Worm (Caenorhabditis elegans) whole organism, L3 larva: ENCODE data around the gene str-188.

Source experiments
- ZK546.5 ChIP-seq: sonication (generic microtip); optimal IDR thresholded peaks from 2 replicates; lab custom pipeline; 2017; ENCODE audit warnings: missing biosample characterization, missing genetic modification characterization
- ama-1 ChIP-seq: fragments of 150-350 bp; optimal IDR thresholded peaks from 2 replicates; lab custom pipeline; 2018
- ceh-16 ChIP-seq: sonication (generic microtip); optimal IDR thresholded peaks from 2 replicates; lab custom pipeline; 2017; ENCODE audit warnings: missing biosample characterization, missing genetic modification characterization
- ceh-28 ChIP-seq: fragments of 150-350 bp; optimal IDR thresholded peaks from 2 replicates; lab custom pipeline; 2014; ENCODE audit warnings: missing biosample characterization, missing genetic modification reagents, missing genetic modification characterization
- ceh-82 ChIP-seq: fragments of 150-350 bp; optimal IDR thresholded peaks from 2 replicates; lab custom pipeline; 2014; ENCODE audit warnings: missing biosample characterization, missing genetic modification characterization
- elt-1 ChIP-seq: fragments of 150-350 bp; optimal IDR thresholded peaks from 2 replicates; lab custom pipeline; 2014; ENCODE audit warnings: missing biosample characterization, missing genetic modification characterization
- elt-2 ChIP-seq: sonication (generic microtip); optimal IDR thresholded peaks from 2 replicates; lab custom pipeline; 2016; ENCODE audit warnings: missing genetic modification reagents, mild to moderate bottlenecking, missing genetic modification characterization, missing compliant biosample characterization
- elt-3 ChIP-seq, 3 experiments: fragments of 150-350 bp in 1 of 3; sonication (generic microtip) in 2 of 3; optimal IDR thresholded peaks; 2 replicates in 2 of 3; 4 replicates in 1 of 3; lab custom pipeline; 2014 to 2017; ENCODE audit warnings: missing biosample characterization in 3 of 3, missing genetic modification characterization in 3 of 3
- eor-1 ChIP-seq, 2 experiments: fragments of 150-350 bp; optimal IDR thresholded peaks; 2 replicates each; lab custom pipeline; 2014 to 2018; ENCODE audit warnings: missing biosample characterization in 2 of 2, missing genetic modification characterization in 2 of 2
- fkh-10 ChIP-seq: sonication (generic microtip); optimal IDR thresholded peaks from 2 replicates; lab custom pipeline; 2017; ENCODE audit warnings: missing biosample characterization, missing genetic modification reagents, missing genetic modification characterization
- fkh-2 ChIP-seq: fragments of 150-350 bp; optimal IDR thresholded peaks from 2 replicates; lab custom pipeline; 2014; ENCODE audit warnings: missing biosample characterization, missing genetic modification reagents, missing genetic modification characterization
- fos-1 ChIP-seq: fragments of 150-350 bp; optimal IDR thresholded peaks from 2 replicates; lab custom pipeline; 2014; ENCODE audit warnings: missing biosample characterization, missing genetic modification characterization
- hmg-11 ChIP-seq: sonication (generic microtip); optimal IDR thresholded peaks from 2 replicates; lab custom pipeline; 2016; ENCODE audit warnings: missing genetic modification characterization, missing compliant biosample characterization
- lin-15B ChIP-seq: fragments of 150-350 bp; optimal IDR thresholded peaks from 2 replicates; lab custom pipeline; 2014; ENCODE audit warnings: missing biosample characterization, missing genetic modification characterization
- lin-39 ChIP-seq: fragments of 150-350 bp; optimal IDR thresholded peaks from 2 replicates; lab custom pipeline; 2018; ENCODE audit warnings: missing biosample characterization, missing genetic modification reagents, missing genetic modification characterization
- mml-1 ChIP-seq: fragments of 150-350 bp; sonication (generic microtip); optimal IDR thresholded peaks from 3 replicates; lab custom pipeline; 2014; ENCODE audit warnings: missing biosample characterization, missing genetic modification characterization
- nfya-1 ChIP-seq: sonication (generic microtip); optimal IDR thresholded peaks from 2 replicates; lab custom pipeline; 2017; ENCODE audit warnings: missing genetic modification characterization, mild to moderate bottlenecking, missing compliant biosample characterization, antibody characterized with exemption, moderate library complexity; ENCODE audit not compliant: insufficient read depth
- nhr-12 ChIP-seq: fragments of 150-350 bp; optimal IDR thresholded peaks from 2 replicates; lab custom pipeline; 2014; ENCODE audit warnings: missing biosample characterization, missing genetic modification characterization
- nhr-237 ChIP-seq: fragments of 150-350 bp; optimal IDR thresholded peaks from 2 replicates; lab custom pipeline; 2014; ENCODE audit warnings: missing biosample characterization, missing genetic modification characterization
- nhr-28 ChIP-seq: fragments of 150-350 bp; optimal IDR thresholded peaks from 2 replicates; lab custom pipeline; 2014; ENCODE audit warnings: missing biosample characterization, missing genetic modification characterization
- nhr-67 ChIP-seq: fragments of 150-350 bp; optimal IDR thresholded peaks from 2 replicates; lab custom pipeline; 2014; ENCODE audit warnings: missing biosample characterization, missing genetic modification characterization
- nhr-76 ChIP-seq: fragments of 150-350 bp; sonication (generic microtip); optimal IDR thresholded peaks from 5 replicates; lab custom pipeline; 2014; ENCODE audit warnings: missing biosample characterization, missing genetic modification characterization
- nhr-77 ChIP-seq: fragments of 150-350 bp; optimal IDR thresholded peaks from 2 replicates; lab custom pipeline; 2014; ENCODE audit warnings: missing biosample characterization, missing genetic modification characterization
- pha-4 ChIP-seq: fragments of 150-350 bp; optimal IDR thresholded peaks from 2 replicates; lab custom pipeline; 2014; ENCODE audit warnings: missing biosample characterization, missing genetic modification reagents, missing genetic modification characterization
- pqm-1 ChIP-seq: fragments of 150-350 bp; optimal IDR thresholded peaks from 2 replicates; lab custom pipeline; 2017; ENCODE audit warnings: missing biosample characterization, missing genetic modification characterization, inconsistent platforms
- sea-2 ChIP-seq: fragments of 150-350 bp; sonication (generic microtip); optimal IDR thresholded peaks from 4 replicates; lab custom pipeline; 2014; ENCODE audit warnings: missing biosample characterization, missing genetic modification reagents, missing genetic modification characterization
- skn-1 ChIP-seq: fragments of 150-350 bp; optimal IDR thresholded peaks from 2 replicates; lab custom pipeline; 2014; ENCODE audit warnings: missing biosample characterization, missing genetic modification characterization
- snpc-4 ChIP-seq: fragments of 150-350 bp; optimal IDR thresholded peaks from 2 replicates; lab custom pipeline; 2014; ENCODE audit warnings: missing biosample characterization, missing genetic modification characterization
- tbx-2 ChIP-seq: sonication (generic microtip); optimal IDR thresholded peaks from 2 replicates; lab custom pipeline; 2016; ENCODE audit warnings: mild to moderate bottlenecking, missing genetic modification characterization, missing compliant biosample characterization
- unc-39 ChIP-seq: sonication (generic microtip); optimal IDR thresholded peaks from 4 replicates; lab custom pipeline; 2017; ENCODE audit warnings: missing biosample characterization, missing genetic modification characterization
- zag-1 ChIP-seq: fragments of 150-350 bp; optimal IDR thresholded peaks from 2 replicates; lab custom pipeline; 2014; ENCODE audit warnings: missing biosample characterization, missing genetic modification characterization
- ztf-11 ChIP-seq: fragments of 150-350 bp; optimal IDR thresholded peaks from 2 replicates; lab custom pipeline; 2014; ENCODE audit warnings: missing biosample characterization, missing genetic modification characterization
- ztf-4 ChIP-seq: fragments of 150-350 bp; optimal IDR thresholded peaks from 2 replicates; lab custom pipeline; 2014; ENCODE audit warnings: missing biosample characterization, missing genetic modification characterization

The str-188 gene

ce11 chrV:9750308-9750707 is 33.8 kb downstream of the str-188 start, which contains the start of gene F58E6.4:
Gene F58E6.4 (minus strand): TSS chrV:9750408.
- no peak for TF ChIP-seq fos-1 (tag; lab: Kevin White, UChicago)
- no peak for TF ChIP-seq eor-1 (tag; optimal IDR thresholded peaks at IDR 0.05; lab: Kevin White, UChicago)
- TF ChIP-seq elt-2 (tag; lab: Kevin White, UChicago), result no peak
- TF ChIP-seq pha-4, result no peak
- TF ChIP-seq nhr-28, result no peak
- no peak for TF ChIP-seq fkh-10
- no peak for TF ChIP-seq lin-15B
- TF ChIP-seq ceh-16, result no peak
- no peak for TF ChIP-seq skn-1 (tag; lab: Kevin White, UChicago)
- no peak for TF ChIP-seq nhr-12 (tag; lab: Kevin White, UChicago)
- TF ChIP-seq nhr-237 (tag; lab: Kevin White, UChicago), result no peak
- no peak for TF ChIP-seq tbx-2 (tag; lab: Kevin White, UChicago)
- TF ChIP-seq ztf-11, result no peak
- TF ChIP-seq zag-1, result no peak
- TF ChIP-seq nhr-76 (tag; lab: Kevin White, UChicago), result no peak
- TF ChIP-seq nhr-67 (tag; lab: Kevin White, UChicago), result no peak

- TF ChIP-seq nhr-77 (no peak), sea-2 (GFP tag; lab: Kevin White, UChicago) (no peak), elt-1 (tag; lab: Kevin White, UChicago) (no peak), fkh-10 (no peak), ZK546.5 (tag; lab: Kevin White, UChicago) (no peak), lin-39 (tag; lab: Kevin White, UChicago) (no peak)
These were observed 36.4 kb downstream of the str-188 start, which contains the start of gene F58E6.6 for ce11 chrV:9752918-9753317. Gene F58E6.6 (minus strand): TSS chrV:9753018.

ce11 chrV:9753554-9753953 is 37.1 kb downstream of the str-188 start:
- TF ChIP-seq fkh-2 (tag; lab: Kevin White, UChicago) (no peak), zag-1 (no peak), elt-3 (tag; optimal IDR thresholded peaks at IDR 0.05; lab: Kevin White, UChicago) (no peak), ZK546.5 (tag; lab: Kevin White, UChicago) (no peak), ama-1 (no peak), snpc-4 (tag; lab: Kevin White, UChicago) (no peak)

- TF ChIP-seq nhr-67 (tag; lab: Kevin White, UChicago) (no peak), nfya-1 (no peak), sea-2 (GFP tag; lab: Kevin White, UChicago) (no peak), mml-1 (tag; lab: Kevin White, UChicago) (no peak), nhr-77 (no peak), nhr-237 (tag; lab: Kevin White, UChicago) (no peak)
These were observed 38.0 kb downstream of the str-188 start, which contains the start of gene F58E6.5 for ce11 chrV:9754459-9754858. Gene F58E6.5 (minus strand): TSS chrV:9754559.

- TF ChIP-seq nhr-77, result no peak
- TF ChIP-seq snpc-4 (tag; lab: Kevin White, UChicago), result no peak
- no peak for TF ChIP-seq tbx-2 (tag; lab: Kevin White, UChicago)
- no peak for TF ChIP-seq ceh-82 (tag; lab: Kevin White, UChicago)
- TF ChIP-seq elt-2 (tag; lab: Kevin White, UChicago), result no peak
- TF ChIP-seq ceh-28 (tag; lab: Kevin White, UChicago), result no peak
- no peak for TF ChIP-seq nhr-12 (tag; lab: Kevin White, UChicago)
- TF ChIP-seq pqm-1, result no peak
- TF ChIP-seq hmg-11, result no peak
- no peak for TF ChIP-seq unc-39 (tag; lab: Kevin White, UChicago)
- TF ChIP-seq nhr-76 (tag; lab: Kevin White, UChicago), result no peak
- no peak for TF ChIP-seq skn-1 (tag; lab: Kevin White, UChicago)
- TF ChIP-seq ztf-4 (tag; lab: Kevin White, UChicago), result no peak
These were observed 39.2 kb downstream of the str-188 start, which contains the start of gene F58E6.8 for ce11 chrV:9755725-9756124. Gene F58E6.8 (minus strand): TSS chrV:9755825.

- TF ChIP-seq elt-2 (tag; lab: Kevin White, UChicago), result peak; percentile 85
- TF ChIP-seq eor-1 (tag; optimal IDR thresholded peaks at IDR 0.05; lab: Kevin White, UChicago), result no peak
These were observed 39.7 kb downstream of the str-188 start, which contains the start of gene hrg-3 for ce11 chrV:9756242-9756641. Gene hrg-3 (plus strand): TSS chrV:9756468.
